Worm (Caenorhabditis elegans) whole organism, young adult: ENCODE measurements around the gene bath-27.

Experiments used
- C06A6.2 ChIP-seq: fragments of 200-800 bp; sonication (Bioruptor generic); conservative IDR thresholded peaks from 2 replicates; pipeline ENCODE4 v1.3.6; 2022; ENCODE audit warnings: missing genetic modification characterization, missing compliant biosample characterization
- D2030.7 ChIP-seq: fragments of 200-800 bp; sonication (Bioruptor generic); IDR thresholded peaks from 2 replicates; pipeline ENCODE4 v1.3.6; 2022; ENCODE audit warnings: missing genetic modification reagents, missing genetic modification characterization, missing compliant biosample characterization
- F23B12.7 ChIP-seq: sonication (generic microtip); optimal IDR thresholded peaks from 2 replicates; lab custom pipeline; 2017; ENCODE audit warnings: missing genetic modification characterization, mild to moderate bottlenecking, missing compliant biosample characterization, antibody characterized with exemption, moderate library complexity; ENCODE audit not compliant: insufficient read depth
- F33H1.4 ChIP-seq: fragments of 200-800 bp; sonication (Bioruptor generic); IDR thresholded peaks from 2 replicates; pipeline ENCODE4 v1.3.6; 2022; ENCODE audit warnings: missing genetic modification reagents, missing genetic modification characterization, missing compliant biosample characterization
- F37B4.10 ChIP-seq: fragments of 200-800 bp; sonication (Bioruptor generic); IDR thresholded peaks from 2 replicates; pipeline ENCODE4 v1.3.6; 2022; ENCODE audit warnings: missing genetic modification characterization, missing compliant biosample characterization
- F39B2.1 ChIP-seq: fragments of 200-800 bp; sonication (Bioruptor generic); IDR thresholded peaks from 2 replicates; pipeline ENCODE4 v1.3.6; 2022; ENCODE audit warnings: missing genetic modification reagents, missing genetic modification characterization, missing compliant biosample characterization
- F57C9.4 ChIP-seq: sonication (generic microtip); optimal IDR thresholded peaks from 2 replicates; lab custom pipeline; 2017; ENCODE audit warnings: mild to moderate bottlenecking, missing genetic modification characterization, missing compliant biosample characterization
- K11D2.4 ChIP-seq: fragments of 200-800 bp; sonication (Bioruptor generic); IDR thresholded peaks from 2 replicates; pipeline ENCODE4 v1.3.6; 2022; ENCODE audit warnings: missing genetic modification reagents, missing genetic modification characterization, missing compliant biosample characterization
- Y53F4B.3 ChIP-seq: fragments of 200-800 bp; sonication (Bioruptor generic); IDR thresholded peaks from 2 replicates; pipeline ENCODE4 v1.3.6; 2022; ENCODE audit warnings: missing genetic modification reagents, missing genetic modification characterization, missing compliant biosample characterization
- Y67H2A.10 ChIP-seq: fragments of 200-800 bp; sonication (Bioruptor generic); conservative IDR thresholded peaks from 2 replicates; pipeline ENCODE4 v1.3.6; 2022; ENCODE audit warnings: missing genetic modification reagents, missing genetic modification characterization, missing compliant biosample characterization
- Y79H2A.3 ChIP-seq: fragments of 200-800 bp; sonication (Bioruptor generic); conservative IDR thresholded peaks from 2 replicates; pipeline ENCODE4 v1.3.6; 2022; ENCODE audit warnings: missing genetic modification reagents, missing genetic modification characterization, missing compliant biosample characterization
- athp-1 ChIP-seq: sonication (generic microtip); optimal IDR thresholded peaks from 2 replicates; lab custom pipeline; 2017; ENCODE audit warnings: mild to moderate bottlenecking, missing genetic modification characterization, missing compliant biosample characterization
- attf-5 ChIP-seq: fragments of 200-800 bp; sonication (Bioruptor generic); optimal IDR thresholded peaks from 2 replicates; lab custom pipeline; 2018; ENCODE audit warnings: mild to moderate bottlenecking, missing genetic modification characterization, missing compliant biosample characterization
- ceh-40 ChIP-seq: fragments of 200-800 bp; sonication (Bioruptor generic); IDR thresholded peaks from 2 replicates; pipeline ENCODE4 v1.3.6; 2022; ENCODE audit warnings: missing genetic modification characterization, missing compliant biosample characterization
- ceh-58 ChIP-seq: fragments of 200-800 bp; sonication (Bioruptor generic); IDR thresholded peaks from 2 replicates; pipeline ENCODE4 v1.3.6; 2022; ENCODE audit warnings: missing genetic modification characterization, missing compliant biosample characterization
- dox-1 ChIP-seq: fragments of 200-800 bp; sonication (Bioruptor generic); IDR thresholded peaks from 2 replicates; pipeline ENCODE4 v1.3.6; 2022; ENCODE audit warnings: missing genetic modification reagents, missing genetic modification characterization, missing compliant biosample characterization
- dpff-1 ChIP-seq: sonication (generic microtip); optimal IDR thresholded peaks from 2 replicates; lab custom pipeline; 2017; ENCODE audit warnings: mild to moderate bottlenecking, missing genetic modification characterization, missing compliant biosample characterization
- dpl-1 ChIP-seq: fragments of 150-350 bp; optimal IDR thresholded peaks from 2 replicates; lab custom pipeline; 2014; ENCODE audit warnings: missing biosample characterization, missing genetic modification reagents, missing genetic modification characterization
- gei-17 ChIP-seq: fragments of 200-800 bp; sonication (Bioruptor generic); optimal IDR thresholded peaks from 2 replicates; lab custom pipeline; 2018; ENCODE audit warnings: mild to moderate bottlenecking, missing genetic modification characterization, missing compliant biosample characterization
- hlh-12 ChIP-seq: sonication (generic microtip); optimal IDR thresholded peaks from 2 replicates; lab custom pipeline; 2016; ENCODE audit warnings: missing genetic modification characterization, missing compliant biosample characterization
- hlh-26 ChIP-seq: fragments of 200-800 bp; sonication (Bioruptor generic); conservative IDR thresholded peaks from 2 replicates; pipeline ENCODE4 v1.3.6; 2022; ENCODE audit warnings: missing genetic modification reagents, missing genetic modification characterization, missing compliant biosample characterization
- lin-26 ChIP-seq: fragments of 200-800 bp; sonication (Bioruptor generic); IDR thresholded peaks from 2 replicates; pipeline ENCODE4 v1.3.6; 2022; ENCODE audit warnings: missing genetic modification reagents, missing genetic modification characterization, missing compliant biosample characterization
- lir-1 ChIP-seq: fragments of 200-800 bp; sonication (Bioruptor generic); conservative IDR thresholded peaks from 2 replicates; pipeline ENCODE4 v1.3.6; 2022; ENCODE audit warnings: missing genetic modification reagents, missing genetic modification characterization, missing compliant biosample characterization
- mes-4 ChIP-seq: sonication (generic microtip); optimal IDR thresholded peaks from 2 replicates; lab custom pipeline; 2016; ENCODE audit warnings: missing genotype, missing genetic modification characterization, missing compliant biosample characterization
- nfya-1 ChIP-seq: sonication (generic microtip); optimal IDR thresholded peaks from 2 replicates; lab custom pipeline; 2017; ENCODE audit warnings: antibody characterized with exemption, missing compliant biosample characterization, missing genetic modification characterization, borderline replicate concordance; ENCODE audit not compliant: insufficient read depth
- nfyb-1 ChIP-seq: fragments of 200-800 bp; sonication (Bioruptor generic); IDR thresholded peaks from 2 replicates; pipeline ENCODE4 v1.3.6; 2022; ENCODE audit warnings: missing genetic modification reagents, missing genetic modification characterization, missing compliant biosample characterization
- nhr-120 ChIP-seq: fragments of 200-800 bp; sonication (Bioruptor generic); IDR thresholded peaks from 2 replicates; pipeline ENCODE4 v1.3.6; 2022; ENCODE audit warnings: missing genetic modification characterization, missing compliant biosample characterization
- nhr-179 ChIP-seq: sonication (generic microtip); optimal IDR thresholded peaks from 2 replicates; lab custom pipeline; 2016; ENCODE audit warnings: mild to moderate bottlenecking, missing genetic modification characterization, missing compliant biosample characterization
- nhr-27 ChIP-seq: fragments of 200-800 bp; sonication (Bioruptor generic); optimal IDR thresholded peaks from 2 replicates; lab custom pipeline; 2018; ENCODE audit warnings: mild to moderate bottlenecking, missing genetic modification characterization, moderate library complexity, missing compliant biosample characterization
- nhr-80 ChIP-seq: sonication (generic microtip); optimal IDR thresholded peaks from 2 replicates; lab custom pipeline; 2016; ENCODE audit warnings: missing genetic modification characterization, missing compliant biosample characterization
- nhr-90 ChIP-seq: sonication (generic microtip); optimal IDR thresholded peaks from 2 replicates; lab custom pipeline; 2016; ENCODE audit warnings: missing genotype, mild to moderate bottlenecking, missing genetic modification characterization, missing compliant biosample characterization
- rec-8 ChIP-seq, 2 experiments: sonication (generic microtip); optimal IDR thresholded peaks; 2 replicates each; lab custom pipeline; 2016; ENCODE audit warnings: mild to moderate bottlenecking in 2 of 2, missing genetic modification characterization in 2 of 2, missing genetic modification reagents in 2 of 2, missing genotype in 2 of 2, missing biosample characterization in 1 of 2, missing compliant biosample characterization in 1 of 2, moderate library complexity in 1 of 2
- rpc-1 ChIP-seq, 2 experiments: fragments of 150-350 bp in 1 of 2; sonication (generic microtip) in 1 of 2; optimal IDR thresholded peaks; 2 replicates each; lab custom pipeline; 2014 to 2018; ENCODE audit warnings: missing biosample characterization in 1 of 2, missing genetic modification characterization in 1 of 2, missing genetic modification reagents in 1 of 2, missing genotype in 1 of 2
- sdz-38 ChIP-seq: sonication (generic microtip); optimal IDR thresholded peaks from 2 replicates; lab custom pipeline; 2016; ENCODE audit warnings: missing genotype, missing genetic modification characterization, missing compliant biosample characterization
- snpc-3.4 ChIP-seq: sonication (generic microtip); optimal IDR thresholded peaks from 2 replicates; lab custom pipeline; 2017; ENCODE audit warnings: missing genetic modification characterization, mild to moderate bottlenecking, missing compliant biosample characterization, antibody characterized with exemption, moderate library complexity, missing genotype, missing genetic modification reagents
- tbx-9 ChIP-seq: sonication (generic microtip); optimal IDR thresholded peaks from 2 replicates; lab custom pipeline; 2016; ENCODE audit warnings: borderline replicate concordance, missing genetic modification characterization, inconsistent platforms, missing compliant biosample characterization
- xnd-1 ChIP-seq: sonication (generic microtip); optimal IDR thresholded peaks from 2 replicates; lab custom pipeline; 2016; ENCODE audit warnings: missing genotype, missing genetic modification reagents, missing genetic modification characterization, missing compliant biosample characterization
- ztf-18 ChIP-seq: sonication (generic microtip); optimal IDR thresholded peaks from 2 replicates; lab custom pipeline; 2016; ENCODE audit warnings: missing genotype, mild to moderate bottlenecking, missing genetic modification characterization, missing compliant biosample characterization
- ztf-22 ChIP-seq: fragments of 200-800 bp; sonication (Bioruptor generic); optimal IDR thresholded peaks from 2 replicates; lab custom pipeline; 2018; ENCODE audit warnings: mild to moderate bottlenecking, missing genetic modification characterization, moderate library complexity, missing compliant biosample characterization
- ztf-25 ChIP-seq: fragments of 200-800 bp; sonication (Bioruptor generic); IDR thresholded peaks from 2 replicates; pipeline ENCODE4 v1.3.6; 2022; ENCODE audit warnings: missing genetic modification reagents, missing genetic modification characterization, missing compliant biosample characterization
- ztf-3 ChIP-seq: fragments of 200-800 bp; sonication (Bioruptor generic); optimal IDR thresholded peaks from 2 replicates; lab custom pipeline; 2018; ENCODE audit warnings: mild to moderate bottlenecking, missing genetic modification characterization, missing compliant biosample characterization
- ztf-6 ChIP-seq: fragments of 200-800 bp; sonication (Bioruptor generic); IDR thresholded peaks from 2 replicates; pipeline ENCODE4 v1.3.6; 2022; ENCODE audit warnings: missing genetic modification reagents, missing genetic modification characterization, missing compliant biosample characterization

bath-27 gene

ce11 chrII:3318839-3319238 is 40.1 kb upstream of the bath-27 start:
- no peak for TF ChIP-seq nhr-27 (tag; lab: Kevin White, UChicago)
- TF ChIP-seq nhr-80 (tag; lab: Kevin White, UChicago), result peak; percentile 29

ce11 chrII:3322257-3322656 is 36.7 kb upstream of the bath-27 start, which contains the start of gene Y46D2A.1:
Gene Y46D2A.1 (plus strand): TSS chrII:3322557.
- no peak for TF ChIP-seq athp-1 (tag; lab: Kevin White, UChicago)
- no peak for TF ChIP-seq snpc-3.4 (tag; lab: Kevin White, UChicago)
- no peak for TF ChIP-seq ceh-40 (GFP tag; lab: Robert Waterston, UW)
- TF ChIP-seq mes-4 (tag; lab: Kevin White, UChicago), result no peak
- no peak for TF ChIP-seq F37B4.10 (GFP tag; lab: Robert Waterston, UW)
- TF ChIP-seq nfya-1, result no peak
- no peak for TF ChIP-seq nhr-120 (GFP tag; lab: Robert Waterston, UW)

DNA sequence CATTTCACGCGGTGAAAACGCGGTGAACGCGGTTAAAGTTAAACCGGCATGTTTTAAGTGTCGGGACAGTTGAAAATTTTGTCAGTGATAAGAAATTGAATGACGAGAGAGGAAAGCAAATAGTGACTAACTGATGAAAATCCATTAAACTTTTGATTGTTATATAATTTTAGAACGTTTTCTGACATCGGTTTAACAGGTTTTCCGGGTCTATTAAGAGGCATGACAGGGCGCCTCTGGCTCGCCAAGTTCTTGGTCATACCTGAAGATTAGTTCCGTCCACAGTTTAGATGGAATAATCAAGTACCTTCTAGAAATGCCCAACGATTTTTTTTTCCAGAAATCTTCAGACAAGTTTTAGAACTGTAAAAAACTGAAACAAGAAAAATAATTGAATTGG is 35.8 kb upstream of the bath-27 start, which contains the start of gene Y46D2A.2:
TSS of gene Y46D2A.2 (minus strand) at position 101 of the 400 bp plus-strand sequence.
- TF ChIP-seq tbx-9 (tag; lab: Kevin White, UChicago) (no peak), F33H1.4 (GFP tag; lab: Robert Waterston, UW) (no peak), rpc-1 (optimal IDR thresholded peaks at IDR 0.05; lab: Kevin White, UChicago) (no peak), rpc-1 (tag; optimal IDR thresholded peaks at IDR 0.05; lab: Kevin White, UChicago) (no peak), F39B2.1 (no peak), ztf-3 (GFP tag; lab: Kevin White, UChicago) (no peak), gei-17 (GFP tag; lab: Kevin White, UChicago) (no peak), D2030.7 (no peak), ceh-40 (GFP tag; lab: Robert Waterston, UW) (no peak), F23B12.7 (no peak), rec-8 (tag; optimal IDR thresholded peaks at IDR 0.05; lab: Kevin White, UChicago) (no peak), dox-1 (GFP tag; lab: Robert Waterston, UW) (no peak), dpl-1 (GFP tag; lab: Kevin White, UChicago) (no peak), attf-5 (GFP tag; lab: Kevin White, UChicago) (no peak)

DNA sequence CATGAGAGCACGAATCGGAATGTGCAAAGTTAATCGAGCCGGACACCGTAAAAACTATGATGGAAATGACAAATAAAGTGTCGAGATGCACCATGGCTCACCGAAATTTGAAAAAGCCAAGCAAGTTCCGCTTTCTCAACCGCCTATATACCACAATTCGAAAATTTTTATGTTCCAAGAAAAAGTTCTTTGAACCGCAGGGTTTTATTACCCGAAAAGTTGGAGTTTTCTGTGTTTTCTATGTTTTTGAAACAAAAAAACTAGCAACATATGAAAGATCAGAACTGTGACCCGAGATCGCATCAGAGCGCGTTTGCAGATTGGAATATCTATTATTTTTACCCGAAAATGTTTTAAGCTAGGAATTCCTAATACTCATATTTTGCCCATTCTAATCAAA is 31.8 kb upstream of the bath-27 start, which contains the start of gene Y46D2A.3:
TSS of gene Y46D2A.3 (minus strand) at position 101 of the 400 bp plus-strand sequence.
- TF ChIP-seq K11D2.4 (GFP tag; lab: Robert Waterston, UW), result no peak
- no peak for TF ChIP-seq F33H1.4 (GFP tag; lab: Robert Waterston, UW)
- no peak for TF ChIP-seq lin-26 (GFP tag; lab: Robert Waterston, UW)
- TF ChIP-seq nhr-90, result no peak
- no peak for TF ChIP-seq ztf-18
- TF ChIP-seq hlh-26, result no peak
- TF ChIP-seq dox-1 (GFP tag; lab: Robert Waterston, UW), result no peak
- no peak for TF ChIP-seq ztf-6 (GFP tag; lab: Robert Waterston, UW)
- TF ChIP-seq lir-1 (GFP tag; lab: Robert Waterston, UW), result no peak
- no peak for TF ChIP-seq ztf-25 (GFP tag; lab: Robert Waterston, UW)
- TF ChIP-seq F57C9.4 (tag; lab: Kevin White, UChicago), result no peak
- TF ChIP-seq Y79H2A.3 (GFP tag; lab: Robert Waterston, UW), result no peak

DNA sequence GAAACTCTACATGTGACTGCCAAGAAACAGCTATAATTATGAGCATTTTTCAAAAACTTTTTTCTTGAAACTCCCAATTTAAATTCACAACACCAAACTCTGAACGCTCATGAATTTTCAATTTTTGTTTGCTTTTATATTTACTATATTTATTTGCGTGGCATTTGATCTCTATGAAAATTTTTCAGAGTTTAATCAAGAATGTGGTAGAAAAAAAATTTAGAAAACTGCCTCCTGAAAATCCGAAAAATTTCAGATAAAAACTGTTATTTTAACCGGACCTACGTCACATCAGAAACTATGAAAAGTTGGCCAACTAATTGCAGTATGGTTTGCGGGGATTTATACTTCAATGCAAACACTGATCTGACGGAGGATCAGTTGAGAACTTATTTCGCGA is 26.9 kb upstream of the bath-27 start, which contains the start of gene irld-27:
TSS of gene irld-27 (plus strand) at position 301 of the 400 bp plus-strand sequence.
- TF ChIP-seq ceh-40 (GFP tag; lab: Robert Waterston, UW) (no peak), hlh-12 (tag; lab: Kevin White, UChicago) (no peak), sdz-38 (tag; lab: Kevin White, UChicago) (no peak), ceh-58 (no peak), F37B4.10 (GFP tag; lab: Robert Waterston, UW) (no peak), athp-1 (tag; lab: Kevin White, UChicago) (no peak), dpff-1 (tag; lab: Kevin White, UChicago) (no peak), nhr-179 (no peak), lir-1 (GFP tag; lab: Robert Waterston, UW) (no peak), C06A6.2 (GFP tag; lab: Robert Waterston, UW) (no peak), ztf-6 (GFP tag; lab: Robert Waterston, UW) (no peak), ztf-22 (no peak), Y53F4B.3 (GFP tag; lab: Robert Waterston, UW) (no peak), Y67H2A.10 (GFP tag; lab: Robert Waterston, UW) (no peak), nfyb-1 (no peak), xnd-1 (no peak)
